Fruit fly (Drosophila melanogaster) whole organism, prepupa: ENCODE results near the gene CG11892.
"Not testable (repeated sequence)": the region's sequence is repeated elsewhere in the genome, so short reads cannot be mapped to it uniquely, and the experiment has no call there.

ENCODE experiments used
- CG11762 ChIP-seq: fragments of 200-800 bp; sonication (Bioruptor generic); optimal IDR thresholded peaks from 3 replicates; lab custom pipeline; 2016; ENCODE audit warnings: missing biosample characterization, missing genetic modification characterization; ENCODE audit not compliant: insufficient read depth
- CG6808 ChIP-seq: fragments of 200-800 bp; sonication (Bioruptor generic); optimal IDR thresholded peaks from 3 replicates; lab custom pipeline; 2017; ENCODE audit warnings: missing biosample characterization, missing genetic modification characterization, mild to moderate bottlenecking, moderate library complexity, missing genetic modification reagents
- CG8119 ChIP-seq: fragments of 200-800 bp; sonication (Bioruptor generic); IDR thresholded peaks from 3 replicates; pipeline ENCODE4 v1.3.6; 2022; ENCODE audit warnings: missing biosample characterization, missing genetic modification characterization
- Eip75B ChIP-seq: fragments of 200-800 bp; sonication (Bioruptor generic); optimal IDR thresholded peaks from 3 replicates; lab custom pipeline; 2016; ENCODE audit warnings: missing biosample characterization, missing genetic modification characterization
- Ets21C ChIP-seq: fragments of 200-800 bp; sonication (Bioruptor generic); optimal IDR thresholded peaks from 3 replicates; lab custom pipeline; 2016; ENCODE audit warnings: missing biosample characterization, missing genetic modification characterization
- Lpt ChIP-seq: fragments of 200-800 bp; sonication (Bioruptor generic); optimal IDR thresholded peaks from 3 replicates; lab custom pipeline; 2016; ENCODE audit warnings: missing biosample characterization, missing genetic modification characterization
- OdsH ChIP-seq: fragments of 200-800 bp; sonication (Bioruptor generic); optimal IDR thresholded peaks from 3 replicates; lab custom pipeline; 2016; ENCODE audit warnings: missing biosample characterization, missing genetic modification characterization
- Sox102F ChIP-seq: fragments of 200-800 bp; sonication (Bioruptor generic); optimal IDR thresholded peaks from 2 replicates; lab custom pipeline; 2016; ENCODE audit warnings: missing biosample characterization, mild to moderate bottlenecking, missing genetic modification characterization
- Sox14 ChIP-seq: fragments of 200-800 bp; sonication (Bioruptor generic); optimal IDR thresholded peaks from 3 replicates; lab custom pipeline; 2016; ENCODE audit warnings: missing biosample characterization, missing genetic modification characterization
- dsx ChIP-seq: fragments of 200-800 bp; optimal IDR thresholded peaks from 3 replicates; lab custom pipeline; 2019; ENCODE audit warnings: missing biosample characterization, mild to moderate bottlenecking, missing genetic modification characterization, moderate library complexity; ENCODE audit not compliant: poor library complexity, severe bottlenecking
- esn ChIP-seq: fragments of 200-800 bp; sonication (Bioruptor generic); optimal IDR thresholded peaks from 2 replicates; lab custom pipeline; 2016; ENCODE audit warnings: missing biosample characterization, mild to moderate bottlenecking, missing genetic modification characterization, moderate library complexity
- fd85E ChIP-seq: fragments of 200-800 bp; sonication (Bioruptor generic); optimal IDR thresholded peaks from 3 replicates; lab custom pipeline; 2016; ENCODE audit warnings: missing biosample characterization, missing genetic modification characterization

DNA sequence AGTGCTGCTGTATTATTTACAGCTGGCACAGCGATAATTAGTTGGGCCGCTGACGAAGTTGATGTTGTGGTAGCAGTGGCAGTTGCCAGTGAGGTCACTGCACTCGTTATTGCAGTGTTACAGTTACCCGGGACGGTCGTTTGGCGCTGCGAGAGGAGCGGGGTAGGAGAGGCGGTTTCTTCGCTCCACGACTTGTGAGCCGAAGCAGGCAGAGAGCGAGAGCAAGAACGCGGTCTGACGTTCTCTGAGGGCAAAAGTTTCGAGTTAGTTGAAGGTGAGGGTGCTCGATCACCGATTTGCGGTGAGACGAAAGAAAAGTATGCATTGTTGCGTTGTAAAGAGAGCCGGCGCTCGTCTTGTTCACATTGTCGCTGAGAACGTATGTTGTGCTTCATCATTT, 47.2 kb downstream of the CG11892 start:
- TF ChIP-seq Eip75B (GFP tag; lab: Kevin White, UChicago); dsx (GFP tag; lab: Kevin White, UChicago); CG6808 (GFP tag; lab: Kevin White, UChicago); Sox14 (GFP tag; lab: Kevin White, UChicago); OdsH (GFP tag; lab: Kevin White, UChicago); fd85E; CG11762; Lpt; Sox102F (GFP tag; lab: Kevin White, UChicago); Ets21C (GFP tag; lab: Kevin White, UChicago); esn (GFP tag; lab: Kevin White, UChicago): not testable (repeated sequence)
- 0 out of 3 replicates have a peak, but pooled peaks have one; percentile 28 for TF ChIP-seq CG8119 (GFP tag; lab: Robert Waterston, UW)
